Fruit fly (Drosophila melanogaster) whole organism, embryonic: ENCODE results near the gene Sf3b6.

ENCODE experiments used
- Abd-B ChIP-seq: fragments of 200-800 bp; sonication (Bioruptor generic); optimal IDR thresholded peaks from 2 replicates; lab custom pipeline; 2018; ENCODE audit warnings: missing biosample characterization, mild to moderate bottlenecking, missing genetic modification characterization, moderate library complexity
- Aef1 ChIP-seq: fragments of 200-800 bp; sonication (Bioruptor generic); IDR thresholded peaks from 3 replicates; pipeline ENCODE4 v1.3.6; 2022; ENCODE audit warnings: missing biosample characterization, missing genetic modification characterization
- Bdp1 ChIP-seq: fragments of 200-800 bp; sonication (Bioruptor generic); optimal IDR thresholded peaks from 3 replicates; lab custom pipeline; 2016; ENCODE audit warnings: missing biosample characterization, missing genetic modification characterization
- CG11696 ChIP-seq: fragments of 200-800 bp; sonication (Bioruptor generic); IDR thresholded peaks from 2 replicates; pipeline ENCODE4 v1.3.6; 2022; ENCODE audit warnings: missing biosample characterization, missing genetic modification characterization
- CG12299 ChIP-seq: fragments of 200-800 bp; sonication (Bioruptor generic); optimal IDR thresholded peaks from 2 replicates; lab custom pipeline; 2018; ENCODE audit warnings: missing biosample characterization, mild to moderate bottlenecking, missing genetic modification characterization
- CG14441 ChIP-seq: fragments of 200-800 bp; sonication (Bioruptor generic); IDR thresholded peaks from 2 replicates; pipeline ENCODE4 v1.3.6; 2022; ENCODE audit warnings: missing biosample characterization, missing genetic modification characterization
- CG15479 ChIP-seq: fragments of 200-800 bp; sonication (Bioruptor generic); optimal IDR thresholded peaks from 3 replicates; lab custom pipeline; 2019; ENCODE audit warnings: missing biosample characterization, mild to moderate bottlenecking, missing genetic modification characterization, moderate library complexity
- CG15696 ChIP-seq: fragments of 200-800 bp; sonication (Bioruptor generic); optimal IDR thresholded peaks from 2 replicates; lab custom pipeline; 2019; ENCODE audit warnings: missing biosample characterization, mild to moderate bottlenecking, missing genetic modification characterization, moderate library complexity
- CG1603 ChIP-seq: fragments of 200-800 bp; sonication (Bioruptor generic); optimal IDR thresholded peaks from 2 replicates; lab custom pipeline; 2019; ENCODE audit warnings: missing biosample characterization, mild to moderate bottlenecking, missing genetic modification characterization, moderate library complexity
- CG16813 ChIP-seq: fragments of 200-800 bp; sonication (Bioruptor generic); IDR thresholded peaks from 3 replicates; pipeline ENCODE4 v1.3.6; 2022; ENCODE audit warnings: missing biosample characterization, missing genetic modification characterization; ENCODE audit not compliant: partially characterized antibody
- CG16815 ChIP-seq: fragments of 200-800 bp; sonication (Bioruptor generic); optimal IDR thresholded peaks from 3 replicates; lab custom pipeline; 2017; ENCODE audit warnings: missing biosample characterization, mild to moderate bottlenecking, missing genetic modification characterization
- CG17612 ChIP-seq: fragments of 200-800 bp; sonication (Bioruptor generic); IDR thresholded peaks from 2 replicates; pipeline ENCODE4 v1.3.6; 2022; ENCODE audit warnings: missing biosample characterization, missing genetic modification characterization
- CG2120 ChIP-seq: fragments of 200-800 bp; sonication (Bioruptor generic); optimal IDR thresholded peaks from 3 replicates; lab custom pipeline; 2016; ENCODE audit warnings: missing biosample characterization, missing genetic modification characterization
- CG3065 ChIP-seq: fragments of 200-800 bp; sonication (Bioruptor generic); optimal IDR thresholded peaks from 2 replicates; lab custom pipeline; 2016; ENCODE audit warnings: missing biosample characterization, missing genetic modification characterization
- CG32767 ChIP-seq: fragments of 200-800 bp; sonication (Bioruptor generic); IDR thresholded peaks from 2 replicates; pipeline ENCODE4 v1.3.6; 2022; ENCODE audit warnings: missing biosample characterization, missing genetic modification characterization
- CG32772 ChIP-seq: fragments of 200-800 bp; sonication (Bioruptor generic); IDR thresholded peaks from 2 replicates; pipeline ENCODE4 v1.3.6; 2022; ENCODE audit warnings: missing biosample characterization, missing genetic modification characterization
- CG33557 ChIP-seq: fragments of 200-800 bp; sonication (Bioruptor generic); optimal IDR thresholded peaks from 2 replicates; lab custom pipeline; 2019; ENCODE audit warnings: missing biosample characterization, mild to moderate bottlenecking, missing genetic modification characterization, moderate library complexity
- CG3407 ChIP-seq: fragments of 200-800 bp; sonication (Bioruptor generic); optimal IDR thresholded peaks from 2 replicates; lab custom pipeline; 2018; ENCODE audit warnings: missing biosample characterization, mild to moderate bottlenecking, missing genetic modification characterization
- CG5180 ChIP-seq: fragments of 200-800 bp; sonication (Bioruptor generic); optimal IDR thresholded peaks from 3 replicates; lab custom pipeline; 2017; ENCODE audit warnings: missing biosample characterization, missing genetic modification characterization, mild to moderate bottlenecking, moderate library complexity, missing genetic modification reagents
- CG6654 ChIP-seq: fragments of 200-800 bp; sonication (Bioruptor generic); optimal IDR thresholded peaks from 2 replicates; lab custom pipeline; 2017; ENCODE audit warnings: missing biosample characterization, mild to moderate bottlenecking, missing genetic modification characterization
- CG6791 ChIP-seq: fragments of 200-800 bp; sonication (Bioruptor generic); IDR thresholded peaks from 3 replicates; pipeline ENCODE4 v1.3.6; 2022; ENCODE audit warnings: missing biosample characterization, missing genetic modification characterization; ENCODE audit not compliant: partially characterized antibody
- CG7963 ChIP-seq: fragments of 200-800 bp; sonication (Bioruptor generic); IDR thresholded peaks from 3 replicates; pipeline ENCODE4 v1.3.6; 2022; ENCODE audit warnings: missing biosample characterization, missing genetic modification characterization; ENCODE audit not compliant: partially characterized antibody
- CG8359 ChIP-seq: fragments of 200-800 bp; sonication (Bioruptor generic); optimal IDR thresholded peaks from 2 replicates; lab custom pipeline; 2017; ENCODE audit warnings: missing biosample characterization, mild to moderate bottlenecking, missing genetic modification characterization, borderline replicate concordance
- Chrac-16 ChIP-seq: fragments of 200-800 bp; sonication (Bioruptor generic); optimal IDR thresholded peaks from 3 replicates; lab custom pipeline; 2016; ENCODE audit warnings: missing biosample characterization, missing genetic modification characterization
- Fer1 ChIP-seq: fragments of 200-800 bp; sonication (Bioruptor generic); optimal IDR thresholded peaks from 2 replicates; lab custom pipeline; 2017; ENCODE audit warnings: missing biosample characterization, mild to moderate bottlenecking, missing genetic modification characterization
- HLH3B ChIP-seq: fragments of 200-800 bp; sonication (Bioruptor generic); IDR thresholded peaks from 2 replicates; pipeline ENCODE4 v1.3.6; 2022; ENCODE audit warnings: missing biosample characterization, missing genetic modification characterization
- Myb ChIP-seq: fragments of 200-800 bp; sonication (Bioruptor generic); optimal IDR thresholded peaks from 2 replicates; lab custom pipeline; 2016; ENCODE audit warnings: missing biosample characterization, missing genetic modification characterization
- Nf-YB ChIP-seq: fragments of 200-800 bp; sonication (Bioruptor generic); optimal IDR thresholded peaks from 3 replicates; lab custom pipeline; 2019; ENCODE audit warnings: missing biosample characterization, mild to moderate bottlenecking, missing genetic modification characterization, moderate library complexity
- PHDP ChIP-seq: fragments of 200-800 bp; sonication (Bioruptor generic); optimal IDR thresholded peaks from 3 replicates; lab custom pipeline; 2018; ENCODE audit warnings: missing biosample characterization, mild to moderate bottlenecking, missing genetic modification characterization, moderate library complexity
- Scr ChIP-seq: fragments of 200-800 bp; sonication (Bioruptor generic); IDR thresholded peaks from 2 replicates; pipeline ENCODE4 v1.3.6; 2022; ENCODE audit warnings: missing biosample characterization, missing genetic modification characterization; ENCODE audit not compliant: partially characterized antibody
- Six4 ChIP-seq: fragments of 200-800 bp; sonication (Bioruptor generic); optimal IDR thresholded peaks from 2 replicates; lab custom pipeline; 2016; ENCODE audit warnings: missing biosample characterization, missing genetic modification characterization
- Tbp ChIP-seq: fragments of >200 bp; optimal IDR thresholded peaks from 2 replicates; lab custom pipeline; 2018; ENCODE audit warnings: missing biosample characterization, missing genetic modification characterization
- YL-1 ChIP-seq: fragments of 200-800 bp; sonication (Bioruptor generic); optimal IDR thresholded peaks from 3 replicates; lab custom pipeline; 2017; ENCODE audit warnings: missing biosample characterization, mild to moderate bottlenecking, missing genetic modification characterization
- amos ChIP-seq: fragments of 200-800 bp; sonication (Bioruptor generic); IDR thresholded peaks from 2 replicates; pipeline ENCODE4 v1.3.6; 2022; ENCODE audit warnings: missing biosample characterization, missing genetic modification characterization; ENCODE audit not compliant: partially characterized antibody
- bbx ChIP-seq: fragments of 200-800 bp; sonication (Bioruptor generic); IDR thresholded peaks from 2 replicates; pipeline ENCODE4 v1.3.6; 2022; ENCODE audit warnings: missing biosample characterization, missing genetic modification characterization; ENCODE audit not compliant: partially characterized antibody
- cato ChIP-seq: fragments of 200-800 bp; sonication (Bioruptor generic); optimal IDR thresholded peaks from 2 replicates; lab custom pipeline; 2016; ENCODE audit warnings: missing biosample characterization, missing genetic modification characterization, borderline replicate concordance
- dati ChIP-seq: fragments of 200-800 bp; sonication (Bioruptor generic); IDR thresholded peaks from 2 replicates; pipeline ENCODE4 v1.3.6; 2022; ENCODE audit warnings: missing biosample characterization, missing genetic modification characterization
- dm ChIP-seq: fragments of 200-800 bp; sonication (Bioruptor generic); optimal IDR thresholded peaks from 3 replicates; lab custom pipeline; 2016; ENCODE audit warnings: missing biosample characterization, missing genetic modification characterization
- eve ChIP-seq, 2 experiments: fragments of >200 bp; optimal IDR thresholded peaks; 2 replicates each; lab custom pipeline; 2017; ENCODE audit warnings: missing biosample characterization in 2 of 2, missing genetic modification characterization in 2 of 2
- kay ChIP-seq: fragments of 200-800 bp; sonication (Bioruptor generic); optimal IDR thresholded peaks from 2 replicates; lab custom pipeline; 2016; ENCODE audit warnings: missing biosample characterization, missing genetic modification characterization
- mirr ChIP-seq: fragments of 200-800 bp; sonication (Bioruptor generic); optimal IDR thresholded peaks from 3 replicates; lab custom pipeline; 2018; ENCODE audit warnings: missing biosample characterization, mild to moderate bottlenecking, missing genetic modification characterization
- otp ChIP-seq: fragments of 200-800 bp; sonication (Bioruptor generic); IDR thresholded peaks from 3 replicates; pipeline ENCODE4, ENCODE4 v1.3.6; 2022; ENCODE audit warnings: missing biosample characterization, missing genetic modification characterization
- ranshi ChIP-seq: fragments of 200-800 bp; sonication (Bioruptor generic); IDR thresholded peaks from 2 replicates; pipeline ENCODE4 v1.3.6; 2022; ENCODE audit warnings: missing biosample characterization, missing genetic modification characterization
- sd ChIP-seq: fragments of 200-800 bp; sonication (Bioruptor generic); optimal IDR thresholded peaks from 3 replicates; lab custom pipeline; 2018; ENCODE audit warnings: missing biosample characterization, mild to moderate bottlenecking, missing genetic modification characterization, moderate library complexity
- sob ChIP-seq: fragments of 200-800 bp; sonication (Bioruptor generic); IDR thresholded peaks from 2 replicates; pipeline ENCODE4 v1.3.6; 2022; ENCODE audit warnings: missing biosample characterization, missing genetic modification characterization
- stwl ChIP-seq: fragments of 200-800 bp; sonication (Bioruptor generic); optimal IDR thresholded peaks from 3 replicates; lab custom pipeline; 2018; ENCODE audit warnings: missing biosample characterization, mild to moderate bottlenecking, missing genetic modification characterization, moderate library complexity
- tll ChIP-seq, 2 experiments: fragments of 200-800 bp in 1 of 2; fragments of >200 bp in 1 of 2; sonication (Bioruptor generic) in 1 of 2; optimal IDR thresholded peaks; 2 replicates each; lab custom pipeline; 2017 to 2019; ENCODE audit warnings: missing biosample characterization in 2 of 2, missing genetic modification characterization in 2 of 2, mild to moderate bottlenecking in 1 of 2, moderate library complexity in 1 of 2
- zfh1 ChIP-seq: fragments of 200-800 bp; sonication (Bioruptor generic); IDR thresholded peaks from 3 replicates; pipeline ENCODE4 v1.3.6; 2022; ENCODE audit warnings: missing biosample characterization, missing genetic modification characterization

The Sf3b6 gene

DNA sequence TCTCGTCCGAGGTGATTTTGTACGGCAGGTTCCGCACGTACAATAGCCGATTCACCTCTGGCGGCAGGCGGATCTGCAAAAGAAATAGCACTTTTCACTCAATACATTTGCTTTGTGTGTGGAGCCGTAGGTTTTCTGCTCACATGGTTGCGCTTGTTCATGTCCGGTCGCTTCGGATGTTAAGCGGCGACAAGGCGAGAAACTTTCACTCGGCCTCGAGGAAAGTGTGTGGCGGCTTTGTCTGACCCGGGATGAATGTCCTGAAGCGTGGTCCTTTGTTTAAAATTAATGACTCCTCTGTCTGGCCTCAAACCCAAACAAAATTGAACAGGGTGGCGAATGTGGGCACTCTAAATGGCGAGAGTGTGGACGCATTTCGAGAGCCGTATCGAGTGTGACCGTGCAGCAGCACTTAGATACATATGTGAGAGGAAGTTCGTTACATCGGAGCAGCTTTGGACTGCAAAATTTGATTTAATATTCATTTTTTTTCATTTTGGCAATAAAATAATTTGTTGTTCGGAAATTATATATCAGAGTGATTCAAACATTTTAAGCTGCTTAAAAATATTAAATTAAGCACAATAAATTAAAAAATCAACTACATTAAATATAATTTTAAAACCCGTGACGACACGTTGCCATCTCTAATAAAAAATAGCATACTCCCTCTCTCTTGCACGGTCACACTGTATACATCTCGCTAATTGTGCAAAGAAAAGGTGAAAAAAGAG, at the start of gene Sf3b6, which contains the start of gene Tnpo (continued):
- TF ChIP-seq Abd-B (GFP tag; lab: Kevin White, UChicago) (no peak), zfh1 (peak; percentile 77), Aef1 (GFP tag; lab: Robert Waterston, UW) (peak; percentile 87), sd (tag; lab: Kevin White, UChicago) (no peak), otp (no peak; the same call in 2 of the 3 replicates), bbx (GFP tag; lab: Robert Waterston, UW) (0 out of 2 replicates have a peak, but pooled peaks have one; percentile 17), CG8359 (GFP tag; lab: Kevin White, UChicago) (no peak), CG1603 (no peak), Bdp1 (GFP tag; lab: Kevin White, UChicago) (peak; percentile 63), PHDP (tag; lab: Kevin White, UChicago) (no peak), CG32772 (peak; percentile 86), eve (GFP tag; optimal IDR thresholded peaks at IDR 0.05; lab: Kevin White, UChicago) (no peak), CG6654 (GFP tag; lab: Kevin White, UChicago) (no peak), CG16813 (peak; percentile 63), Myb (GFP tag; lab: Kevin White, UChicago) (peak; percentile 60), CG5180 (GFP tag; lab: Kevin White, UChicago) (peak; percentile 49), CG3065 (GFP tag; lab: Kevin White, UChicago) (peak; percentile 45), CG12299 (no peak), dm (peak; percentile 60), Scr (GFP tag; lab: Robert Waterston, UW) (peak; percentile 74), Chrac-16 (peak; percentile 86), CG33557 (GFP tag; lab: Kevin White, UChicago) (peak; percentile 83), CG11696 (GFP tag; lab: Robert Waterston, UW) (peak; percentile 31; the same call in 1 of the 2 replicates), stwl (tag; lab: Kevin White, UChicago) (peak; percentile 47), cato (GFP tag; lab: Kevin White, UChicago) (peak; percentile 65), HLH3B (GFP tag; lab: Robert Waterston, UW) (peak; percentile 76), Fer1 (GFP tag; lab: Kevin White, UChicago) (peak; percentile 70), sob (GFP tag; lab: Robert Waterston, UW) (peak; percentile 83), CG32767 (GFP tag; lab: Robert Waterston, UW) (peak; percentile 82), Nf-YB (no peak), CG15479 (GFP tag; lab: Kevin White, UChicago) (peak; percentile 74), CG7963 (GFP tag; lab: Robert Waterston, UW) (no peak), CG6791 (GFP tag; lab: Robert Waterston, UW) (peak; percentile 43; the same call in 1 of the 3 replicates), CG3407 (GFP tag; lab: Kevin White, UChicago) (no peak), CG2120 (GFP tag; lab: Kevin White, UChicago) (peak; percentile 91), amos (GFP tag; lab: Robert Waterston, UW) (peak; percentile 56), ranshi (GFP tag; lab: Robert Waterston, UW) (peak; percentile 89; the same call in 1 of the 2 replicates), CG16815 (GFP tag; lab: Kevin White, UChicago) (peak; percentile 89), Six4 (GFP tag; lab: Kevin White, UChicago) (peak; percentile 71), kay (GFP tag; lab: Kevin White, UChicago) (peak; percentile 67), YL-1 (peak; percentile 86), CG15696 (tag; lab: Kevin White, UChicago) (peak; percentile 89), Tbp (no peak), dati (no peak), CG17612 (no peak), mirr (no peak), tll (GFP tag; optimal IDR thresholded peaks at IDR 0.05; lab: Kevin White, UChicago) (peak; percentile 43 to 78), CG14441 (GFP tag; lab: Robert Waterston, UW) (peak; percentile 82)
